Fruit fly (Drosophila melanogaster) whole organism, embryonic: ENCODE data around the gene cpb.

ENCODE experiments used
- Aef1 ChIP-seq: fragments of 200-800 bp; sonication (Bioruptor generic); IDR thresholded peaks from 3 replicates; pipeline ENCODE4 v1.3.6; 2022; ENCODE audit warnings: missing biosample characterization, missing genetic modification characterization
- Atf-2 ChIP-seq: fragments of 200-800 bp; sonication (Bioruptor generic); optimal IDR thresholded peaks from 2 replicates; lab custom pipeline; 2016; ENCODE audit warnings: missing biosample characterization, missing genetic modification characterization
- Awh ChIP-seq: fragments of 200-800 bp; sonication (Bioruptor generic); IDR thresholded peaks from 2 replicates; pipeline ENCODE4, ENCODE4 v1.3.6; 2022; ENCODE audit warnings: missing biosample characterization, missing genetic modification characterization
- B-H1 ChIP-seq: fragments of 200-800 bp; sonication (Bioruptor generic); IDR thresholded peaks from 3 replicates; pipeline ENCODE4 v1.3.6; 2022; ENCODE audit warnings: missing biosample characterization, missing genetic modification characterization
- Bdp1 ChIP-seq: fragments of 200-800 bp; sonication (Bioruptor generic); optimal IDR thresholded peaks from 3 replicates; lab custom pipeline; 2016; ENCODE audit warnings: missing biosample characterization, missing genetic modification characterization
- CG10979 ChIP-seq: fragments of 200-800 bp; sonication (Bioruptor generic); optimal IDR thresholded peaks from 2 replicates; lab custom pipeline; 2018; ENCODE audit warnings: missing biosample characterization, mild to moderate bottlenecking, missing genetic modification characterization, moderate library complexity
- CG11723 ChIP-seq: fragments of 200-800 bp; sonication (Bioruptor generic); optimal IDR thresholded peaks from 2 replicates; lab custom pipeline; 2017; ENCODE audit warnings: missing biosample characterization, mild to moderate bottlenecking, missing genetic modification characterization
- CG12155 ChIP-seq: fragments of 200-800 bp; sonication (Bioruptor generic); optimal IDR thresholded peaks from 3 replicates; lab custom pipeline; 2016; ENCODE audit warnings: missing biosample characterization, missing genetic modification characterization
- CG13296 ChIP-seq: fragments of 200-800 bp; sonication (Bioruptor generic); optimal IDR thresholded peaks from 3 replicates; lab custom pipeline; 2018; ENCODE audit warnings: missing biosample characterization, mild to moderate bottlenecking, missing genetic modification characterization
- CG13624 ChIP-seq: fragments of 200-800 bp; sonication (Bioruptor generic); optimal IDR thresholded peaks from 2 replicates; lab custom pipeline; 2016; ENCODE audit warnings: missing biosample characterization, missing genetic modification characterization
- CG13775 ChIP-seq: fragments of 200-800 bp; sonication (Bioruptor generic); optimal IDR thresholded peaks from 3 replicates; lab custom pipeline; 2017; ENCODE audit warnings: missing biosample characterization, mild to moderate bottlenecking, missing genetic modification characterization
- CG14710 ChIP-seq: fragments of 200-800 bp; sonication (Bioruptor generic); optimal IDR thresholded peaks from 3 replicates; lab custom pipeline; 2019; ENCODE audit warnings: missing biosample characterization, mild to moderate bottlenecking, missing genetic modification characterization, moderate library complexity
- CG1529 ChIP-seq: fragments of 200-800 bp; sonication (Bioruptor generic); optimal IDR thresholded peaks from 3 replicates; lab custom pipeline; 2018; ENCODE audit warnings: missing biosample characterization, missing genetic modification characterization
- CG1647 ChIP-seq: fragments of 200-800 bp; sonication (Bioruptor generic); optimal IDR thresholded peaks from 3 replicates; lab custom pipeline; 2016; ENCODE audit warnings: missing biosample characterization, missing genetic modification characterization
- CG31224 ChIP-seq: fragments of 200-800 bp; sonication (Bioruptor generic); IDR thresholded peaks from 2 replicates; pipeline ENCODE4 v1.3.6; 2022; ENCODE audit warnings: missing biosample characterization, missing genetic modification characterization
- CG3281 ChIP-seq: fragments of 200-800 bp; sonication (Bioruptor generic); optimal IDR thresholded peaks from 3 replicates; lab custom pipeline; 2017; ENCODE audit warnings: missing biosample characterization, mild to moderate bottlenecking, missing genetic modification characterization
- CG7745 ChIP-seq: fragments of 200-800 bp; sonication (Bioruptor generic); optimal IDR thresholded peaks from 2 replicates; lab custom pipeline; 2018; ENCODE audit warnings: missing biosample characterization, mild to moderate bottlenecking, missing genetic modification characterization, moderate library complexity
- CG7839 ChIP-seq: fragments of 200-800 bp; sonication (Bioruptor generic); optimal IDR thresholded peaks from 3 replicates; lab custom pipeline; 2018; ENCODE audit warnings: missing biosample characterization, mild to moderate bottlenecking, missing genetic modification characterization, moderate library complexity
- CG7928 ChIP-seq: fragments of 200-800 bp; sonication (Bioruptor generic); optimal IDR thresholded peaks from 2 replicates; lab custom pipeline; 2017; ENCODE audit warnings: missing biosample characterization, mild to moderate bottlenecking, missing genetic modification characterization
- CG7987 ChIP-seq: fragments of 200-800 bp; sonication (Bioruptor generic); optimal IDR thresholded peaks from 2 replicates; lab custom pipeline; 2018; ENCODE audit warnings: missing biosample characterization, mild to moderate bottlenecking, missing genetic modification characterization, moderate library complexity
- CG8359 ChIP-seq: fragments of 200-800 bp; sonication (Bioruptor generic); optimal IDR thresholded peaks from 2 replicates; lab custom pipeline; 2017; ENCODE audit warnings: missing biosample characterization, mild to moderate bottlenecking, missing genetic modification characterization, borderline replicate concordance
- CHES-1-like ChIP-seq: fragments of 200-800 bp; sonication (Bioruptor generic); optimal IDR thresholded peaks from 2 replicates; lab custom pipeline; 2016; ENCODE audit warnings: missing biosample characterization, missing genetic modification characterization
- CrebB ChIP-seq: fragments of 200-800 bp; sonication (Bioruptor generic); optimal IDR thresholded peaks from 3 replicates; lab custom pipeline; 2018; ENCODE audit warnings: missing biosample characterization, mild to moderate bottlenecking, missing genetic modification characterization
- Dbx ChIP-seq: fragments of 200-800 bp; sonication (Bioruptor generic); IDR thresholded peaks from 3 replicates; pipeline ENCODE4 v1.3.6; 2022; ENCODE audit warnings: missing biosample characterization, missing genetic modification characterization
- Deaf1 ChIP-seq: fragments of 200-800 bp; optimal IDR thresholded peaks from 3 replicates; lab custom pipeline; 2019; ENCODE audit warnings: missing biosample characterization, mild to moderate bottlenecking, missing genetic modification characterization, moderate library complexity
- Dip3 ChIP-seq: fragments of 200-800 bp; sonication (Bioruptor generic); optimal IDR thresholded peaks from 3 replicates; lab custom pipeline; 2016; ENCODE audit warnings: missing biosample characterization, missing genetic modification characterization
- Dll ChIP-seq: fragments of 200-800 bp; sonication (Bioruptor generic); IDR thresholded peaks from 4 replicates; pipeline ENCODE4 v1.3.6; 2022; ENCODE audit warnings: missing biosample characterization, missing genetic modification characterization; ENCODE audit not compliant: partially characterized antibody
- HLH54F ChIP-seq: fragments of 200-800 bp; sonication (Bioruptor generic); optimal IDR thresholded peaks from 3 replicates; lab custom pipeline; 2016; ENCODE audit warnings: missing biosample characterization, missing genetic modification characterization
- Hmr ChIP-seq: fragments of 200-800 bp; sonication (Bioruptor generic); optimal IDR thresholded peaks from 3 replicates; lab custom pipeline; 2017; ENCODE audit warnings: mild to moderate bottlenecking, missing biosample characterization, missing genetic modification reagents, missing genetic modification characterization
- Lim3 ChIP-seq: fragments of 200-800 bp; sonication (Bioruptor generic); IDR thresholded peaks from 2 replicates; pipeline ENCODE4 v1.3.6; 2022; ENCODE audit warnings: missing biosample characterization, missing genetic modification characterization
- NFAT ChIP-seq: fragments of 200-800 bp; sonication (Bioruptor generic); IDR thresholded peaks from 2 replicates; pipeline ENCODE4 v1.3.6; 2022; ENCODE audit warnings: missing biosample characterization, missing genetic modification characterization
- Oaz ChIP-seq: fragments of 200-800 bp; sonication (Bioruptor generic); IDR thresholded peaks from 2 replicates; pipeline ENCODE4 v1.3.6; 2022; ENCODE audit warnings: missing biosample characterization, missing genetic modification characterization
- YL-1 ChIP-seq: fragments of 200-800 bp; sonication (Bioruptor generic); optimal IDR thresholded peaks from 3 replicates; lab custom pipeline; 2017; ENCODE audit warnings: missing biosample characterization, mild to moderate bottlenecking, missing genetic modification characterization
- bab2 ChIP-seq: fragments of 200-800 bp; sonication (Bioruptor generic); optimal IDR thresholded peaks from 2 replicates; lab custom pipeline; 2016; ENCODE audit warnings: missing biosample characterization, missing genetic modification characterization
- chm ChIP-seq: fragments of 200-800 bp; sonication (Bioruptor generic); IDR thresholded peaks from 2 replicates; pipeline ENCODE4 v1.3.6; 2022; ENCODE audit warnings: missing biosample characterization, missing genetic modification characterization
- chn ChIP-seq: fragments of 200-800 bp; sonication (Bioruptor generic); optimal IDR thresholded peaks from 2 replicates; lab custom pipeline; 2016; ENCODE audit warnings: missing biosample characterization, missing genetic modification characterization
- croc ChIP-seq: fragments of 200-800 bp; sonication (Bioruptor generic); conservative IDR thresholded peaks from 3 replicates; pipeline ENCODE4 v1.3.6; 2022; ENCODE audit warnings: missing biosample characterization, missing genetic modification characterization
- disco-r ChIP-seq: fragments of 200-800 bp; sonication (Bioruptor generic); optimal IDR thresholded peaks from 2 replicates; lab custom pipeline; 2016; ENCODE audit warnings: missing biosample characterization, missing genetic modification characterization
- dmrt99B ChIP-seq: fragments of 200-800 bp; sonication (Bioruptor generic); optimal IDR thresholded peaks from 2 replicates; lab custom pipeline; 2018; ENCODE audit warnings: missing biosample characterization, mild to moderate bottlenecking, missing genetic modification characterization, moderate library complexity
- gfzf ChIP-seq: fragments of 200-800 bp; sonication (Bioruptor generic); optimal IDR thresholded peaks from 2 replicates; lab custom pipeline; 2016; ENCODE audit warnings: missing biosample characterization, mild to moderate bottlenecking, missing genetic modification characterization, moderate library complexity
- grn ChIP-seq: fragments of 200-800 bp; sonication (Bioruptor generic); optimal IDR thresholded peaks from 3 replicates; lab custom pipeline; 2017; ENCODE audit warnings: missing biosample characterization, missing genetic modification characterization
- gsb ChIP-seq: fragments of 200-800 bp; sonication (Bioruptor generic); IDR thresholded peaks from 2 replicates; pipeline ENCODE4 v1.3.6; 2022; ENCODE audit warnings: missing biosample characterization, missing genetic modification characterization
- lab ChIP-seq: fragments of 200-800 bp; sonication (Bioruptor generic); optimal IDR thresholded peaks from 3 replicates; lab custom pipeline; 2017; ENCODE audit warnings: missing biosample characterization, missing genetic modification characterization, mild to moderate bottlenecking, moderate library complexity, missing genetic modification reagents
- lilli ChIP-seq: fragments of 200-800 bp; sonication (Bioruptor generic); optimal IDR thresholded peaks from 3 replicates; lab custom pipeline; 2016; ENCODE audit warnings: missing biosample characterization, missing genetic modification characterization
- sens ChIP-seq: fragments of 200-800 bp; sonication (Bioruptor generic); peaks from one replicate; lab custom pipeline; 2016; ENCODE audit warnings: missing biosample characterization, missing genetic modification characterization
- sens-2 ChIP-seq: fragments of 200-800 bp; sonication (Bioruptor generic); IDR thresholded peaks from 2 replicates; pipeline ENCODE4 v1.3.6; 2022; ENCODE audit warnings: missing biosample characterization, missing genetic modification characterization
- tgo ChIP-seq: fragments of 200-800 bp; sonication (Bioruptor generic); IDR thresholded peaks from 3 replicates; pipeline ENCODE4 v1.3.6; 2022; ENCODE audit warnings: missing biosample characterization, missing genetic modification characterization
- twi ChIP-seq: fragments of 200-800 bp; optimal IDR thresholded peaks from 2 replicates; lab custom pipeline; 2019; ENCODE audit warnings: missing biosample characterization, mild to moderate bottlenecking, missing genetic modification characterization, moderate library complexity
- unc-4 ChIP-seq: fragments of 200-800 bp; sonication (Bioruptor generic); IDR thresholded peaks from 2 replicates; pipeline ENCODE4 v1.3.6; 2022; ENCODE audit warnings: missing biosample characterization, missing genetic modification characterization; ENCODE audit not compliant: partially characterized antibody
- z ChIP-seq: fragments of 200-800 bp; sonication (Bioruptor generic); IDR thresholded peaks from 3 replicates; pipeline ENCODE4 v1.3.6; 2022; ENCODE audit warnings: missing biosample characterization, missing genetic modification characterization
- zfh2 ChIP-seq: fragments of 200-800 bp; sonication (Bioruptor generic); optimal IDR thresholded peaks from 2 replicates; lab custom pipeline; 2016; ENCODE audit warnings: missing biosample characterization, missing genetic modification characterization

cpb gene

DNA sequence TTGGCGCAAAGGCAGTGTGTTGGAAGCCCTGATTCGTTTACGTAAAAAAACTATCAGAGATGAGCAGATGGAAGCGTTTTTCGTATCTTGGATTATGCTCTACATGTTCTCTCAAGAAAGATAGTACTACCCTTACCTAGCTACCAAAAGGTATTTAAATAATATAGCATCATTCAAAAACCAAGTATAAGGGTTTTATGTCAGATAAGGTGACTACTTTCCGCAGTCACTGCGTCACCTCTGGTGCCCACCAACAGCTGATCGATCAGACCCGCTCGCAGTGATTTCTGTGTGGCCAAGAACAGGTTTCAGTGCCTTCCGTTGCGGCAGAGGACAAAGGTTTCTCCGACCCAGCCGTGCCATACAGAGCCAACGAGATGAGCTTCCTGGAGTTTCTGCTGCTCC lies 24.9 kb downstream of the cpb start, which contains the start of the genes Eno and CG31937 (continued):
- TF ChIP-seq CG14710 (tag; lab: Kevin White, UChicago) (peak; percentile 1), Aef1 (GFP tag; lab: Robert Waterston, UW) (peak; percentile 54; the same call in 2 of the 3 replicates), Awh (GFP tag; lab: Robert Waterston, UW) (no peak), CG7987 (GFP tag; lab: Kevin White, UChicago) (peak; percentile 58), CG13296 (peak; percentile 19), zfh2 (peak; percentile 58), NFAT (GFP tag; lab: Robert Waterston, UW) (peak; percentile 49; the same call in 1 of the 2 replicates), CG11723 (GFP tag; lab: Kevin White, UChicago) (no peak), sens-2 (GFP tag; lab: Robert Waterston, UW) (peak; percentile 39; the same call in 1 of the 2 replicates), chn (GFP tag; lab: Kevin White, UChicago) (peak; percentile 4), bab2 (GFP tag; lab: Kevin White, UChicago) (peak; percentile 10), CG7745 (no peak), CG3281 (GFP tag; lab: Kevin White, UChicago) (peak; percentile 62), CG8359 (GFP tag; lab: Kevin White, UChicago) (no peak), B-H1 (GFP tag; lab: Robert Waterston, UW) (peak; percentile 17; the same call in 2 of the 3 replicates), croc (GFP tag; lab: Robert Waterston, UW) (0 out of 3 replicates have a peak, but pooled peaks have one; percentile 21), CG10979 (peak; percentile 3), gsb (GFP tag; lab: Robert Waterston, UW) (no peak), CG1529 (peak; percentile 28), CG31224 (GFP tag; lab: Robert Waterston, UW) (peak; percentile 56), Lim3 (GFP tag; lab: Robert Waterston, UW) (no peak), z (GFP tag; lab: Robert Waterston, UW) (no peak), Dll (GFP tag; lab: Robert Waterston, UW) (0 out of 4 replicates have a peak, but pooled peaks have one; percentile 32), CG7928 (peak; percentile 89), CG7839 (peak; percentile 47), disco-r (GFP tag; lab: Kevin White, UChicago) (peak; percentile 19), Dip3 (GFP tag; lab: Kevin White, UChicago) (peak; percentile 55), Deaf1 (no peak), twi (no peak), lab (GFP tag; lab: Kevin White, UChicago) (peak; percentile 53), Hmr (GFP tag; lab: Kevin White, UChicago) (peak; percentile 65), CG1647 (GFP tag; lab: Kevin White, UChicago) (peak; percentile 14), dmrt99B (tag; lab: Kevin White, UChicago) (peak; percentile 40), Atf-2 (GFP tag; lab: Kevin White, UChicago) (peak; percentile 1), tgo (GFP tag; lab: Robert Waterston, UW) (peak; percentile 59), lilli (GFP tag; lab: Kevin White, UChicago) (peak; percentile 59), unc-4 (GFP tag; lab: Robert Waterston, UW) (0 out of 2 replicates have a peak, but pooled peaks have one; percentile 22), grn (GFP tag; lab: Kevin White, UChicago) (no peak), chm (GFP tag; lab: Robert Waterston, UW) (0 out of 2 replicates have a peak, but pooled peaks have one; percentile 26), CG13624 (GFP tag; lab: Kevin White, UChicago) (peak; percentile 56), sens (GFP tag; lab: Kevin White, UChicago) (peak; percentile 93), YL-1 (GFP tag; lab: Kevin White, UChicago) (no peak), CrebB (tag; lab: Kevin White, UChicago) (peak; percentile 55), Bdp1 (peak; percentile 12), CHES-1-like (peak; percentile 59), CG12155 (GFP tag; lab: Kevin White, UChicago) (peak; percentile 32), gfzf (peak; percentile 15), Dbx (GFP tag; lab: Robert Waterston, UW) (peak; percentile 69; the same call in 2 of the 3 replicates), HLH54F (GFP tag; lab: Kevin White, UChicago) (peak; percentile 51), Oaz (peak; percentile 56; the same call in 1 of the 2 replicates), CG13775 (peak; percentile 57)
